Worm (Caenorhabditis elegans) whole organism, L4 larva: ENCODE results near the gene sre-20.
A peak's percentile ranks its signal among the peaks of the same experiment; 100 is the strongest.

Experiments used
- F37D6.2 ChIP-seq: sonication (generic microtip); optimal IDR thresholded peaks from 2 replicates; lab custom pipeline; 2016; ENCODE audit warnings: mild to moderate bottlenecking, missing genetic modification characterization, missing compliant biosample characterization
- F49E8.2 ChIP-seq: sonication (generic microtip); optimal IDR thresholded peaks from 2 replicates; lab custom pipeline; 2016; ENCODE audit warnings: missing compliant biosample characterization, mild to moderate bottlenecking, missing genetic modification characterization, borderline replicate concordance
- Y48G9A.11 ChIP-seq: fragments of 200-800 bp; sonication (Bioruptor generic); IDR thresholded peaks from 2 replicates; pipeline ENCODE4 v1.3.6; 2022; ENCODE audit warnings: missing genetic modification reagents, missing genetic modification characterization, missing compliant biosample characterization
- aha-1 ChIP-seq: fragments of 150-350 bp; peaks from one replicate; lab custom pipeline; 2014; ENCODE audit warnings: missing biosample characterization, missing genetic modification characterization
- ama-1 ChIP-seq: fragments of 150-350 bp; optimal IDR thresholded peaks from 2 replicates; lab custom pipeline; 2014; ENCODE audit warnings: inconsistent platforms, mixed read lengths
- ceh-20 ChIP-seq: fragments of 200-800 bp; sonication (Bioruptor generic); IDR thresholded peaks from 2 replicates; pipeline ENCODE4 v1.3.6; 2022; ENCODE audit warnings: missing genetic modification reagents, missing genetic modification characterization, missing compliant biosample characterization
- ceh-28 ChIP-seq: fragments of 150-350 bp; optimal IDR thresholded peaks from 2 replicates; lab custom pipeline; 2014; ENCODE audit warnings: missing biosample characterization, missing genetic modification reagents, missing genetic modification characterization
- ceh-32 ChIP-seq: sonication (generic microtip); optimal IDR thresholded peaks from 2 replicates; lab custom pipeline; 2016; ENCODE audit warnings: mild to moderate bottlenecking, missing genetic modification characterization, missing compliant biosample characterization; ENCODE audit not compliant: poor library complexity
- ctbp-1 ChIP-seq: fragments of 200-800 bp; sonication (Bioruptor generic); IDR thresholded peaks from 2 replicates; pipeline ENCODE4 v1.3.6; 2022; ENCODE audit warnings: missing genetic modification reagents, missing genetic modification characterization, missing compliant biosample characterization
- daf-16 ChIP-seq, 3 experiments: sonication (generic microtip); optimal IDR thresholded peaks; 2 replicates each; lab custom pipeline; 2016 to 2017; ENCODE audit warnings: missing genetic modification characterization in 3 of 3, missing genetic modification reagents in 3 of 3, mild to moderate bottlenecking in 2 of 3, missing compliant biosample characterization in 2 of 3, missing biosample characterization in 1 of 3, moderate library complexity in 1 of 3
- daf-19 ChIP-seq: fragments of 200-800 bp; sonication (Bioruptor generic); conservative IDR thresholded peaks from 2 replicates; pipeline ENCODE4 v1.3.6; 2022; ENCODE audit warnings: missing genetic modification characterization, missing compliant biosample characterization
- dmd-6 ChIP-seq: fragments of 200-800 bp; sonication (Bioruptor generic); IDR thresholded peaks from 2 replicates; pipeline ENCODE4 v1.3.6; 2022; ENCODE audit warnings: missing genetic modification reagents, missing genetic modification characterization, missing compliant biosample characterization
- dpl-1 ChIP-seq: fragments of 150-350 bp; optimal IDR thresholded peaks from 2 replicates; lab custom pipeline; 2014; ENCODE audit warnings: missing biosample characterization, missing genetic modification reagents, missing genetic modification characterization
- dve-1 ChIP-seq: sonication (generic microtip); optimal IDR thresholded peaks from 2 replicates; lab custom pipeline; 2017; ENCODE audit warnings: antibody characterized with exemption, mild to moderate bottlenecking, missing genetic modification characterization, missing compliant biosample characterization; ENCODE audit not compliant: insufficient read depth
- fkh-10 ChIP-seq: fragments of 150-350 bp; optimal IDR thresholded peaks from 2 replicates; lab custom pipeline; 2014; ENCODE audit warnings: missing biosample characterization, missing genetic modification reagents, missing genetic modification characterization
- gei-8 ChIP-seq: fragments of 200-800 bp; sonication (Bioruptor generic); optimal IDR thresholded peaks from 2 replicates; lab custom pipeline; 2018; ENCODE audit warnings: mild to moderate bottlenecking, missing genetic modification characterization, missing compliant biosample characterization
- hif-1 ChIP-seq, 2 experiments: sonication (generic microtip); optimal IDR thresholded peaks; 2 replicates each; lab custom pipeline; 2016 to 2017; ENCODE audit warnings: missing compliant biosample characterization in 2 of 2, missing genetic modification characterization in 2 of 2, missing genetic modification reagents in 2 of 2, missing genotype in 2 of 2, mild to moderate bottlenecking in 1 of 2
- hlh-11 ChIP-seq: fragments of 200-800 bp; sonication (Bioruptor generic); optimal IDR thresholded peaks from 2 replicates; lab custom pipeline; 2018; ENCODE audit warnings: mild to moderate bottlenecking, missing genetic modification characterization, missing compliant biosample characterization
- hlh-30 ChIP-seq: sonication (generic microtip); optimal IDR thresholded peaks from 2 replicates; lab custom pipeline; 2017; ENCODE audit warnings: antibody characterized with exemption, mild to moderate bottlenecking, missing genetic modification characterization, missing compliant biosample characterization; ENCODE audit not compliant: insufficient read depth
- hmg-1.1 ChIP-seq: fragments of 200-800 bp; sonication (Bioruptor generic); IDR thresholded peaks from 2 replicates; pipeline ENCODE4 v1.3.6; 2022; ENCODE audit warnings: missing genetic modification reagents, missing genetic modification characterization, missing compliant biosample characterization
- lin-1 ChIP-seq: fragments of 200-800 bp; sonication (Bioruptor generic); IDR thresholded peaks from 2 replicates; pipeline ENCODE4 v1.3.6; 2022; ENCODE audit warnings: missing genetic modification reagents, missing genetic modification characterization, missing compliant biosample characterization
- lin-13 ChIP-seq: fragments of 150-350 bp; optimal IDR thresholded peaks from 2 replicates; lab custom pipeline; 2014; ENCODE audit warnings: missing biosample characterization, missing genetic modification reagents, missing genetic modification characterization
- lin-38 ChIP-seq: fragments of 200-800 bp; sonication (Bioruptor generic); IDR thresholded peaks from 2 replicates; pipeline ENCODE4 v1.3.6; 2022; ENCODE audit warnings: missing genetic modification reagents, missing genetic modification characterization, missing compliant biosample characterization
- lsy-2 ChIP-seq, 2 experiments: fragments of 150-350 bp in 1 of 2; sonication (generic microtip) in 1 of 2; optimal IDR thresholded peaks; 2 replicates each; lab custom pipeline; 2014 to 2017; ENCODE audit warnings: missing biosample characterization in 2 of 2, missing genetic modification characterization in 2 of 2
- mdl-1 ChIP-seq, 2 experiments: fragments of 150-350 bp in 1 of 2; sonication (generic microtip) in 1 of 2; optimal IDR thresholded peaks; 2 replicates each; lab custom pipeline; 2014 to 2017; ENCODE audit warnings: missing biosample characterization in 2 of 2, missing genetic modification characterization in 2 of 2
- mep-1 ChIP-seq: fragments of 150-350 bp; sonication (generic microtip); optimal IDR thresholded peaks from 3 replicates; lab custom pipeline; 2014; ENCODE audit warnings: missing biosample characterization, missing genetic modification characterization
- mes-2 ChIP-seq: sonication (generic microtip); optimal IDR thresholded peaks from 2 replicates; lab custom pipeline; 2016; ENCODE audit warnings: missing genotype, mild to moderate bottlenecking, missing genetic modification characterization, missing compliant biosample characterization; ENCODE audit not compliant: poor library complexity, severe bottlenecking
- mxl-2 ChIP-seq: fragments of 200-800 bp; sonication (Bioruptor generic); conservative IDR thresholded peaks from 2 replicates; pipeline ENCODE4 v1.3.6; 2022; ENCODE audit warnings: missing genetic modification reagents, missing genetic modification characterization, missing compliant biosample characterization
- mxl-3 ChIP-seq: fragments of 200-800 bp; sonication (Bioruptor generic); optimal IDR thresholded peaks from 2 replicates; lab custom pipeline; 2018; ENCODE audit warnings: mild to moderate bottlenecking, missing genetic modification characterization, missing compliant biosample characterization
- nhr-11 ChIP-seq: fragments of 150-350 bp; optimal IDR thresholded peaks from 2 replicates; lab custom pipeline; 2014; ENCODE audit warnings: missing biosample characterization, missing genetic modification characterization
- nhr-28 ChIP-seq: fragments of 150-350 bp; optimal IDR thresholded peaks from 2 replicates; lab custom pipeline; 2014; ENCODE audit warnings: missing biosample characterization, missing genetic modification characterization
- nhr-6 ChIP-seq: fragments of 150-350 bp; optimal IDR thresholded peaks from 2 replicates; lab custom pipeline; 2014; ENCODE audit warnings: missing biosample characterization, missing genetic modification characterization
- rbr-2 ChIP-seq: sonication (generic microtip); optimal IDR thresholded peaks from 2 replicates; lab custom pipeline; 2016; ENCODE audit warnings: missing genotype, missing genetic modification characterization, missing compliant biosample characterization
- saeg-2 ChIP-seq: fragments of 200-800 bp; sonication (Bioruptor generic); IDR thresholded peaks from 2 replicates; pipeline ENCODE4 v1.3.6; 2022; ENCODE audit warnings: missing genetic modification reagents, missing genetic modification characterization, missing compliant biosample characterization
- set-16 ChIP-seq: fragments of 200-800 bp; sonication (Bioruptor generic); IDR thresholded peaks from 2 replicates; pipeline ENCODE4 v1.3.6; 2022; ENCODE audit warnings: missing genetic modification reagents, missing genetic modification characterization, missing compliant biosample characterization
- skn-1 ChIP-seq: fragments of 150-350 bp; optimal IDR thresholded peaks from 2 replicates; lab custom pipeline; 2014; ENCODE audit warnings: missing biosample characterization, missing genetic modification characterization
- snpc-1.2 ChIP-seq: fragments of 200-800 bp; sonication (Bioruptor generic); IDR thresholded peaks from 2 replicates; pipeline ENCODE4 v1.3.6; 2022; ENCODE audit warnings: missing genetic modification reagents, missing genetic modification characterization, missing compliant biosample characterization
- spr-1 ChIP-seq: sonication (generic microtip); optimal IDR thresholded peaks from 2 replicates; lab custom pipeline; 2016; ENCODE audit warnings: mild to moderate bottlenecking, missing genetic modification characterization, missing compliant biosample characterization
- spr-3 ChIP-seq: fragments of 200-800 bp; sonication (Bioruptor generic); optimal IDR thresholded peaks from 2 replicates; lab custom pipeline; 2018; ENCODE audit warnings: mild to moderate bottlenecking, missing genetic modification characterization, missing compliant biosample characterization
- tra-1 ChIP-seq: fragments of 200-800 bp; sonication (Bioruptor generic); IDR thresholded peaks from 2 replicates; pipeline ENCODE4 v1.3.6; 2022; ENCODE audit warnings: missing genetic modification reagents, missing genetic modification characterization, missing compliant biosample characterization
- unc-62 ChIP-seq, 3 experiments: fragments of 150-350 bp in 1 of 3; sonication (generic microtip); optimal IDR thresholded peaks in 2 of 3; peaks in 1 of 3; 1 replicate in 1 of 3; 2 replicates in 2 of 3; lab custom pipeline; 2014 to 2017; ENCODE audit warnings: missing biosample characterization in 3 of 3, missing genetic modification characterization in 3 of 3, missing genetic modification reagents in 3 of 3, missing genotype in 1 of 3
- zip-2 ChIP-seq: fragments of 150-350 bp; optimal IDR thresholded peaks from 2 replicates; lab custom pipeline; 2014; ENCODE audit warnings: missing biosample characterization, missing genetic modification characterization
- ztf-7 ChIP-seq: fragments of 150-350 bp; optimal IDR thresholded peaks from 2 replicates; lab custom pipeline; 2014; ENCODE audit warnings: missing biosample characterization, missing genetic modification characterization

The sre-20 gene

ce11 chrV:12815386-12815785, 30.6 kb upstream of the sre-20 start (continued):
- no peak for TF ChIP-seq snpc-1.2
- TF ChIP-seq lsy-2 (tag; optimal IDR thresholded peaks at IDR 0.05; lab: Kevin White, UChicago): no peak

ce11 chrV:12814481-12814882, 29.7 kb upstream of the sre-20 start:
- TF ChIP-seq hlh-11 (peak; percentile 90), ceh-32 (no peak), ctbp-1 (peak; percentile 82), hlh-30 (tag; lab: Kevin White, UChicago) (peak; percentile 93), daf-16 (GFP tag; optimal IDR thresholded peaks at IDR 0.05; lab: Kevin White, UChicago) (peak in 1 of 2 experiments; percentile 50), daf-16 (tag; optimal IDR thresholded peaks at IDR 0.05; lab: Kevin White, UChicago) (peak; percentile 30), F49E8.2 (no peak), ceh-28 (no peak), dmd-6 (GFP tag; lab: Robert Waterston, UW) (peak; percentile 51; the same call in 1 of the 2 replicates), mdl-1 (tag; optimal IDR thresholded peaks at IDR 0.05; lab: Kevin White, UChicago) (peak; percentile 43 to 88), F37D6.2 (tag; lab: Kevin White, UChicago) (peak; percentile 70), set-16 (peak; percentile 88), ama-1 (lab: Kevin White, UChicago) (peak; percentile 10), fkh-10 (GFP tag; lab: Kevin White, UChicago) (peak; percentile 65), rbr-2 (tag; lab: Kevin White, UChicago) (peak; percentile 72), lin-13 (GFP tag; lab: Kevin White, UChicago) (no peak), gei-8 (GFP tag; lab: Kevin White, UChicago) (peak; percentile 9), mxl-3 (peak; percentile 53), nhr-11 (peak; percentile 83), unc-62 (GFP tag; optimal IDR thresholded peaks at IDR 0.05 in 1 of 2; lab: Kevin White, UChicago) (peak in 1 of 2 experiments; percentile 98), unc-62 (tag; optimal IDR thresholded peaks at IDR 0.05; lab: Kevin White, UChicago) (no peak), lin-1 (GFP tag; lab: Robert Waterston, UW) (no peak), nhr-28 (peak; percentile 12), hmg-1.1 (GFP tag; lab: Robert Waterston, UW) (peak; percentile 70; the same call in 1 of the 2 replicates), ceh-20 (peak; percentile 72), skn-1 (tag; lab: Kevin White, UChicago) (no peak), mes-2 (tag; lab: Kevin White, UChicago) (peak; percentile 13), lsy-2 (tag; optimal IDR thresholded peaks at IDR 0.05; lab: Kevin White, UChicago) (peak; percentile 53 to 64), mxl-2 (GFP tag; lab: Robert Waterston, UW) (no peak), nhr-6 (peak; percentile 71), spr-3 (GFP tag; lab: Kevin White, UChicago) (no peak), Y48G9A.11 (GFP tag; lab: Robert Waterston, UW) (no peak), dpl-1 (GFP tag; lab: Kevin White, UChicago) (no peak), ztf-7 (no peak), zip-2 (tag; lab: Kevin White, UChicago) (no peak), dve-1 (tag; lab: Kevin White, UChicago) (peak; percentile 21), snpc-1.2 (0 out of 2 replicates have a peak, but pooled peaks have one; percentile 15), mep-1 (tag; lab: Kevin White, UChicago) (peak; percentile 68), daf-19 (GFP tag; lab: Robert Waterston, UW) (no peak), aha-1 (tag; lab: Kevin White, UChicago) (peak; percentile 94), lin-38 (GFP tag; lab: Robert Waterston, UW) (0 out of 2 replicates have a peak, but pooled peaks have one; percentile 19), hif-1 (tag; optimal IDR thresholded peaks at IDR 0.05; lab: Kevin White, UChicago) (peak in 1 of 2 experiments; percentile 65), saeg-2 (GFP tag; lab: Robert Waterston, UW) (no peak), spr-1 (tag; lab: Kevin White, UChicago) (no peak), tra-1 (GFP tag; lab: Robert Waterston, UW) (no peak)
